Fruit fly (Drosophila melanogaster) whole organism, embryonic: ENCODE data around the gene CG7497.

Experiments
- B-H1 ChIP-seq: fragments of 200-800 bp; sonication (Bioruptor generic); IDR thresholded peaks from 3 replicates; pipeline ENCODE4 v1.3.6; 2022; ENCODE audit warnings: missing biosample characterization, missing genetic modification characterization
- CG10209 ChIP-seq: fragments of 200-800 bp; sonication (Bioruptor generic); optimal IDR thresholded peaks from 3 replicates; lab custom pipeline; 2017; ENCODE audit warnings: missing biosample characterization, mild to moderate bottlenecking, missing genetic modification characterization, missing genetic modification reagents
- CG11093 ChIP-seq: fragments of 200-800 bp; sonication (Bioruptor generic); IDR thresholded peaks from 3 replicates; pipeline ENCODE4 v1.3.6; 2022; ENCODE audit warnings: missing biosample characterization, missing genetic modification characterization
- CG11696 ChIP-seq: fragments of 200-800 bp; sonication (Bioruptor generic); IDR thresholded peaks from 2 replicates; pipeline ENCODE4 v1.3.6; 2022; ENCODE audit warnings: missing biosample characterization, missing genetic modification characterization
- CG12104 ChIP-seq: fragments of 200-800 bp; sonication (Bioruptor generic); optimal IDR thresholded peaks from 3 replicates; lab custom pipeline; 2016; ENCODE audit warnings: missing biosample characterization, missing genetic modification characterization
- CG14441 ChIP-seq: fragments of 200-800 bp; sonication (Bioruptor generic); IDR thresholded peaks from 2 replicates; pipeline ENCODE4 v1.3.6; 2022; ENCODE audit warnings: missing biosample characterization, missing genetic modification characterization
- CG1529 ChIP-seq: fragments of 200-800 bp; sonication (Bioruptor generic); optimal IDR thresholded peaks from 3 replicates; lab custom pipeline; 2018; ENCODE audit warnings: missing biosample characterization, missing genetic modification characterization
- CG16863 ChIP-seq: fragments of 200-800 bp; sonication (Bioruptor generic); optimal IDR thresholded peaks from 3 replicates; lab custom pipeline; 2016; ENCODE audit warnings: missing biosample characterization, missing genetic modification characterization
- CG18599 ChIP-seq: fragments of 200-800 bp; sonication (Bioruptor generic); optimal IDR thresholded peaks from 3 replicates; lab custom pipeline; 2017; ENCODE audit warnings: missing biosample characterization, missing genetic modification characterization, mild to moderate bottlenecking, moderate library complexity, missing genetic modification reagents
- CG2889 ChIP-seq: fragments of 200-800 bp; sonication (Bioruptor generic); IDR thresholded peaks from 3 replicates; pipeline ENCODE4 v1.3.6; 2022; ENCODE audit warnings: missing biosample characterization, missing genetic modification characterization
- CG33213 ChIP-seq: fragments of 200-800 bp; sonication (Bioruptor generic); optimal IDR thresholded peaks from 3 replicates; lab custom pipeline; 2016; ENCODE audit warnings: missing biosample characterization, missing genetic modification characterization
- CG34376 ChIP-seq: fragments of 200-800 bp; sonication (Bioruptor generic); optimal IDR thresholded peaks from 2 replicates; lab custom pipeline; 2018; ENCODE audit warnings: missing biosample characterization, mild to moderate bottlenecking, missing genetic modification characterization
- CG4404 ChIP-seq: fragments of 200-800 bp; sonication (Bioruptor generic); IDR thresholded peaks from 2 replicates; pipeline ENCODE4 v1.3.6; 2022; ENCODE audit warnings: missing biosample characterization, missing genetic modification characterization
- CG4707 ChIP-seq: fragments of 200-800 bp; sonication (Bioruptor generic); optimal IDR thresholded peaks from 2 replicates; lab custom pipeline; 2018; ENCODE audit warnings: missing biosample characterization, mild to moderate bottlenecking, missing genetic modification characterization, moderate library complexity
- CG4730 ChIP-seq: fragments of 200-800 bp; sonication (Bioruptor generic); IDR thresholded peaks from 2 replicates; pipeline ENCODE4 v1.3.6; 2022; ENCODE audit warnings: missing biosample characterization, missing genetic modification characterization
- CG4854 ChIP-seq: fragments of 200-800 bp; sonication (Bioruptor generic); optimal IDR thresholded peaks from 2 replicates; lab custom pipeline; 2016; ENCODE audit warnings: missing biosample characterization, missing genetic modification characterization, inconsistent platforms
- CG8388 ChIP-seq: fragments of 200-800 bp; sonication (Bioruptor generic); optimal IDR thresholded peaks from 2 replicates; lab custom pipeline; 2019; ENCODE audit warnings: missing biosample characterization, mild to moderate bottlenecking, missing genetic modification characterization, moderate library complexity
- CG8478 ChIP-seq: fragments of >200 bp; optimal IDR thresholded peaks from 2 replicates; lab custom pipeline; 2018
- CG8765 ChIP-seq: fragments of 200-800 bp; sonication (Bioruptor generic); IDR thresholded peaks from 2 replicates; pipeline ENCODE4 v1.3.6; 2022; ENCODE audit warnings: missing biosample characterization, missing genetic modification characterization
- Dip3 ChIP-seq: fragments of 200-800 bp; sonication (Bioruptor generic); optimal IDR thresholded peaks from 3 replicates; lab custom pipeline; 2016; ENCODE audit warnings: missing biosample characterization, missing genetic modification characterization
- Dref ChIP-seq: fragments of 200-800 bp; sonication (Bioruptor generic); IDR thresholded peaks from 2 replicates; pipeline ENCODE4 v1.3.6; 2022; ENCODE audit warnings: missing biosample characterization, missing genetic modification characterization
- Eip74EF ChIP-seq, 2 experiments: fragments of 200-800 bp in 1 of 2; fragments of >200 bp in 1 of 2; sonication (Bioruptor generic) in 1 of 2; optimal IDR thresholded peaks; 2 replicates each; lab custom pipeline; 2017 to 2019; ENCODE audit warnings: missing biosample characterization in 2 of 2, missing genetic modification characterization in 2 of 2, mild to moderate bottlenecking in 1 of 2, moderate library complexity in 1 of 2
- GATAe ChIP-seq: fragments of 200-800 bp; sonication (Bioruptor generic); conservative IDR thresholded peaks from 2 replicates; pipeline ENCODE4 v1.3.6; 2022; ENCODE audit warnings: missing biosample characterization, missing genetic modification characterization
- MTF-1 ChIP-seq: fragments of 200-800 bp; sonication (Bioruptor generic); optimal IDR thresholded peaks from 2 replicates; lab custom pipeline; 2018; ENCODE audit warnings: missing biosample characterization, mild to moderate bottlenecking, missing genetic modification characterization, borderline replicate concordance
- Meics ChIP-seq: fragments of 200-800 bp; sonication (Bioruptor generic); optimal IDR thresholded peaks from 2 replicates; lab custom pipeline; 2017; ENCODE audit warnings: missing biosample characterization, mild to moderate bottlenecking, missing genetic modification characterization
- Mrtf ChIP-seq: fragments of 200-800 bp; sonication (Bioruptor generic); IDR thresholded peaks from 3 replicates; pipeline ENCODE4 v1.3.6; 2022; ENCODE audit warnings: missing biosample characterization, missing genetic modification characterization
- PHDP ChIP-seq: fragments of 200-800 bp; sonication (Bioruptor generic); optimal IDR thresholded peaks from 3 replicates; lab custom pipeline; 2018; ENCODE audit warnings: missing biosample characterization, mild to moderate bottlenecking, missing genetic modification characterization, moderate library complexity
- Spps ChIP-seq: fragments of 200-800 bp; sonication (Bioruptor generic); optimal IDR thresholded peaks from 2 replicates; lab custom pipeline; 2018; ENCODE audit warnings: missing biosample characterization, mild to moderate bottlenecking, missing genetic modification characterization
- YL-1 ChIP-seq: fragments of 200-800 bp; sonication (Bioruptor generic); optimal IDR thresholded peaks from 3 replicates; lab custom pipeline; 2017; ENCODE audit warnings: missing biosample characterization, mild to moderate bottlenecking, missing genetic modification characterization
- ase ChIP-seq: fragments of 200-800 bp; sonication (Bioruptor generic); IDR thresholded peaks from 3 replicates; pipeline ENCODE4 v1.3.6; 2022; ENCODE audit warnings: missing biosample characterization, missing genetic modification characterization
- bigmax ChIP-seq: fragments of 200-800 bp; sonication (Bioruptor generic); optimal IDR thresholded peaks from 2 replicates; lab custom pipeline; 2018; ENCODE audit warnings: missing biosample characterization, mild to moderate bottlenecking, missing genetic modification characterization
- chm ChIP-seq: fragments of 200-800 bp; sonication (Bioruptor generic); IDR thresholded peaks from 2 replicates; pipeline ENCODE4 v1.3.6; 2022; ENCODE audit warnings: missing biosample characterization, missing genetic modification characterization
- disco-r ChIP-seq: fragments of 200-800 bp; sonication (Bioruptor generic); optimal IDR thresholded peaks from 2 replicates; lab custom pipeline; 2016; ENCODE audit warnings: missing biosample characterization, missing genetic modification characterization
- esg ChIP-seq: fragments of 200-800 bp; sonication (Bioruptor generic); conservative IDR thresholded peaks from 2 replicates; pipeline ENCODE4 v1.3.6; 2022; ENCODE audit warnings: missing biosample characterization, missing genetic modification characterization
- gcm ChIP-seq: fragments of 200-800 bp; sonication (Bioruptor generic); optimal IDR thresholded peaks from 2 replicates; lab custom pipeline; 2019; ENCODE audit warnings: missing biosample characterization, mild to moderate bottlenecking, missing genetic modification characterization, moderate library complexity
- gsb ChIP-seq: fragments of 200-800 bp; sonication (Bioruptor generic); IDR thresholded peaks from 2 replicates; pipeline ENCODE4 v1.3.6; 2022; ENCODE audit warnings: missing biosample characterization, missing genetic modification characterization
- ken ChIP-seq: fragments of 200-800 bp; sonication (Bioruptor generic); IDR thresholded peaks from 3 replicates; pipeline ENCODE4 v1.3.6; 2022; ENCODE audit warnings: missing biosample characterization, missing genetic modification characterization
- knrl ChIP-seq: fragments of 200-800 bp; sonication (Bioruptor generic); IDR thresholded peaks from 3 replicates; pipeline ENCODE4 v1.3.6; 2022; ENCODE audit warnings: missing biosample characterization, missing genetic modification characterization; ENCODE audit not compliant: partially characterized antibody
- nerfin-1 ChIP-seq: fragments of 200-800 bp; sonication (Bioruptor generic); optimal IDR thresholded peaks from 3 replicates; lab custom pipeline; 2019; ENCODE audit warnings: missing biosample characterization, mild to moderate bottlenecking, missing genetic modification characterization, moderate library complexity
- onecut ChIP-seq: fragments of 200-800 bp; sonication (Bioruptor generic); IDR thresholded peaks from 2 replicates; pipeline ENCODE4 v1.3.6; 2022; ENCODE audit warnings: missing biosample characterization, missing genetic modification characterization
- pb ChIP-seq: fragments of 200-800 bp; sonication (Bioruptor generic); optimal IDR thresholded peaks from 3 replicates; lab custom pipeline; 2016; ENCODE audit warnings: missing biosample characterization, missing genetic modification characterization
- sim ChIP-seq: fragments of 200-800 bp; sonication (Bioruptor generic); IDR thresholded peaks from 2 replicates; pipeline ENCODE4 v1.3.6; 2022; ENCODE audit warnings: missing biosample characterization, missing genetic modification characterization
- sisA ChIP-seq: fragments of 200-800 bp; sonication (Bioruptor generic); IDR thresholded peaks from 2 replicates; pipeline ENCODE4 v1.3.6; 2022; ENCODE audit warnings: missing biosample characterization, missing genetic modification characterization
- so ChIP-seq: fragments of 200-800 bp; sonication (Bioruptor generic); IDR thresholded peaks from 3 replicates; pipeline ENCODE4 v1.3.6; 2022; ENCODE audit warnings: missing biosample characterization, missing genetic modification characterization
- tap ChIP-seq: fragments of 200-800 bp; optimal IDR thresholded peaks from 3 replicates; lab custom pipeline; 2019; ENCODE audit warnings: missing biosample characterization, mild to moderate bottlenecking, missing genetic modification characterization, moderate library complexity
- tio ChIP-seq: fragments of 200-800 bp; sonication (Bioruptor generic); optimal IDR thresholded peaks from 2 replicates; lab custom pipeline; 2017; ENCODE audit warnings: missing biosample characterization, missing genetic modification characterization, inconsistent platforms
- toy ChIP-seq: fragments of 200-800 bp; sonication (Bioruptor generic); IDR thresholded peaks from 2 replicates; pipeline ENCODE4 v1.3.6; 2022; ENCODE audit warnings: missing biosample characterization, missing genetic modification characterization
- trem ChIP-seq: fragments of 200-800 bp; optimal IDR thresholded peaks from 3 replicates; lab custom pipeline; 2019; ENCODE audit warnings: missing biosample characterization, mild to moderate bottlenecking, missing genetic modification characterization, moderate library complexity
- unc-4 ChIP-seq: fragments of 200-800 bp; sonication (Bioruptor generic); IDR thresholded peaks from 2 replicates; pipeline ENCODE4 v1.3.6; 2022; ENCODE audit warnings: missing biosample characterization, missing genetic modification characterization; ENCODE audit not compliant: partially characterized antibody
- unpg ChIP-seq: fragments of 200-800 bp; sonication (Bioruptor generic); optimal IDR thresholded peaks from 3 replicates; lab custom pipeline; 2018; ENCODE audit warnings: missing biosample characterization, mild to moderate bottlenecking, missing genetic modification characterization, moderate library complexity
- vnd ChIP-seq: fragments of 200-800 bp; sonication (Bioruptor generic); IDR thresholded peaks from 3 replicates; pipeline ENCODE4 v1.3.6; 2022; ENCODE audit warnings: missing biosample characterization, missing genetic modification characterization; ENCODE audit not compliant: partially characterized antibody

CG7497 gene

DNA sequence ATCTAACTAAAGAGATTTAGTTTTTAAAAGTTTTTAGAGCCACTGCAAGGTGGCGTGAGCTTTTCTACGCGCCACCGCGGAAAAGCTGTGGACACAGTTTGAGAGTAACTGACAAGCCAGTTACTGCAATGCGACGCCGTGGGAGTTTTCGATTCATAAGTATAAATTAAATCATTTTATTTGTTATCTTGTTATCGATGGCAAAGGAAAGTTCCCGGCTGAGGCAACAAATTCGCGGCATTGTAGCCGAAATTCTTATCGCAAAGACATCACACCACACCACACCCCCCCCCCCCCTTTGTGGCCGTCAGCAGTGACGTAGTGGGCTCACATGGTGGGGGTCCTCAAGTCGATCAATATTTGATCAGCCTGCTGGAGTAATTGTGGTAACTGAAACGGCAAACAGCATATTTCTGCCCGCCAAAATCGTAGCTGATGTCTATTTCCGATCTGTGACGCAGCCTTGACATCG is 22.6 kb downstream of the CG7497 start (continued):
- TF ChIP-seq esg (GFP tag; lab: Robert Waterston, UW), result no peak
- TF ChIP-seq tio (GFP tag; lab: Kevin White, UChicago), result no peak
- no peak for TF ChIP-seq pb (GFP tag; lab: Kevin White, UChicago)
- TF ChIP-seq CG11093 (GFP tag; lab: Robert Waterston, UW), result no peak
- TF ChIP-seq sisA (GFP tag; lab: Robert Waterston, UW), result no peak
- no peak for TF ChIP-seq Mrtf (GFP tag; lab: Robert Waterston, UW)
- 0 out of 3 replicates have a peak, but pooled peaks have one; percentile 20 for TF ChIP-seq CG2889 (GFP tag; lab: Robert Waterston, UW)
- TF ChIP-seq trem (tag; lab: Kevin White, UChicago), result peak; percentile 4
- TF ChIP-seq CG4404 (GFP tag; lab: Robert Waterston, UW), result no peak
- TF ChIP-seq CG8388 (GFP tag; lab: Kevin White, UChicago), result no peak
- TF ChIP-seq CG1529 (GFP tag; lab: Kevin White, UChicago), result no peak
- peak; percentile 76 for TF ChIP-seq CG34376 (GFP tag; lab: Kevin White, UChicago)
- no peak for TF ChIP-seq vnd (GFP tag; lab: Robert Waterston, UW)
- TF ChIP-seq ase (GFP tag; lab: Robert Waterston, UW), result 0 out of 3 replicates have a peak, but pooled peaks have one; percentile 15
- no peak for TF ChIP-seq YL-1 (GFP tag; lab: Kevin White, UChicago)
- TF ChIP-seq CG18599 (GFP tag; lab: Kevin White, UChicago), result peak; percentile 83
- TF ChIP-seq MTF-1 (GFP tag; lab: Kevin White, UChicago), result peak; percentile 52
- TF ChIP-seq CG8478 (lab: Kevin White, UChicago), result no peak
- TF ChIP-seq CG16863 (GFP tag; lab: Kevin White, UChicago), result no peak
- no peak for TF ChIP-seq unc-4 (GFP tag; lab: Robert Waterston, UW)
- no peak for TF ChIP-seq CG14441 (GFP tag; lab: Robert Waterston, UW)
- no peak for TF ChIP-seq CG4854 (GFP tag; lab: Kevin White, UChicago)
- TF ChIP-seq nerfin-1 (tag; lab: Kevin White, UChicago), result peak; percentile 23
- TF ChIP-seq knrl, result 0 out of 3 replicates have a peak, but pooled peaks have one; percentile 18
- peak; percentile 24 for TF ChIP-seq bigmax
- no peak for TF ChIP-seq GATAe
- no peak for TF ChIP-seq disco-r (GFP tag; lab: Kevin White, UChicago)
- no peak for TF ChIP-seq Spps (tag; lab: Kevin White, UChicago)
- TF ChIP-seq Dref, result no peak
- peak; percentile 49; the same call in 2 of the 3 replicates for TF ChIP-seq so (GFP tag; lab: Robert Waterston, UW)
- no peak for TF ChIP-seq tap
- TF ChIP-seq chm (GFP tag; lab: Robert Waterston, UW), result no peak
- TF ChIP-seq CG8765 (GFP tag; lab: Robert Waterston, UW), result no peak
- TF ChIP-seq CG10209 (GFP tag; lab: Kevin White, UChicago), result peak; percentile 46
- no peak for TF ChIP-seq CG12104 (GFP tag; lab: Kevin White, UChicago)
- TF ChIP-seq sim (GFP tag; lab: Robert Waterston, UW), result no peak
- TF ChIP-seq CG4730 (GFP tag; lab: Robert Waterston, UW), result no peak; the same call in 1 of the 2 replicates
- TF ChIP-seq Eip74EF (GFP tag; optimal IDR thresholded peaks at IDR 0.05; lab: Kevin White, UChicago), result no peak
- TF ChIP-seq B-H1 (GFP tag; lab: Robert Waterston, UW), result no peak; the same call in 2 of the 3 replicates
- peak; percentile 7 for TF ChIP-seq unpg
- TF ChIP-seq PHDP, result peak; percentile 37
- TF ChIP-seq gsb (GFP tag; lab: Robert Waterston, UW), result no peak
- no peak for TF ChIP-seq ken (GFP tag; lab: Robert Waterston, UW)
- peak; percentile 17 for TF ChIP-seq CG4707 (GFP tag; lab: Kevin White, UChicago)
- TF ChIP-seq onecut (GFP tag; lab: Robert Waterston, UW), result peak; percentile 34; the same call in 1 of the 2 replicates
- TF ChIP-seq Dip3 (GFP tag; lab: Kevin White, UChicago), result no peak
- TF ChIP-seq toy, result no peak
- TF ChIP-seq gcm (GFP tag; lab: Kevin White, UChicago), result no peak
- peak; percentile 68 for TF ChIP-seq Meics (GFP tag; lab: Kevin White, UChicago)
- TF ChIP-seq CG11696 (GFP tag; lab: Robert Waterston, UW), result no peak
- no peak for TF ChIP-seq CG33213 (GFP tag; lab: Kevin White, UChicago)
